Fruit fly (Drosophila melanogaster): Measurements from ENCODE around the gene Pex19.
A peak's percentile ranks its signal among the peaks of the same experiment; 100 is the strongest.

Gene Pex19

dm6 chr2L:12096396-12096813 lies 4.8 kb downstream of the Pex19 start, which contains the start of the genes CG6712 and Mt2 (continued):
- TF ChIP-seq BtbVII (GFP tag; optimal IDR thresholded peaks at IDR 0.05) (no peak), CG32767 (GFP tag; IDR thresholded peaks at IDR 0.05) (no peak), Sry-β (GFP tag; optimal IDR thresholded peaks at IDR 0.05) (no peak), dm (GFP tag; optimal IDR thresholded peaks at IDR 0.05) (peak; percentile 96), CG10431 (GFP tag; optimal IDR thresholded peaks at IDR 0.05) (no peak), CG7372 (GFP tag; IDR thresholded peaks at IDR 0.05) (no peak), Hr51 (GFP tag; optimal IDR thresholded peaks at IDR 0.05) (no peak), CG7745 (tag; optimal IDR thresholded peaks at IDR 0.05) (no peak), CG6175 (GFP tag; IDR thresholded peaks at IDR 0.05) (no peak), CG12236 (GFP tag; optimal IDR thresholded peaks at IDR 0.05) (no peak), C15 (GFP tag; IDR thresholded peaks at IDR 0.05) (no peak), Mes4 (GFP tag; optimal IDR thresholded peaks at IDR 0.05) (no peak), wdn (GFP tag; IDR thresholded peaks at IDR 0.05) (no peak), Hmx (GFP tag; optimal IDR thresholded peaks at IDR 0.05) (no peak), CG4617 (GFP tag; optimal IDR thresholded peaks at IDR 0.05; ENCODE audit: borderline replicate concordance) (peak; percentile 44), stc (GFP tag; IDR thresholded peaks at IDR 0.05) (no peak), CG14710 (tag; optimal IDR thresholded peaks at IDR 0.05) (peak; percentile 63), Tbp (GFP tag; optimal IDR thresholded peaks at IDR 0.05) (no peak), ara (GFP tag; IDR thresholded peaks at IDR 0.05) (no peak), CG12104 (GFP tag; optimal IDR thresholded peaks at IDR 0.05) (no peak), CG15011 (GFP tag; optimal IDR thresholded peaks at IDR 0.05) (no peak), inv (GFP tag; IDR thresholded peaks at IDR 0.05; ENCODE audit: partially characterized antibody) (no peak), vvl (GFP tag; IDR thresholded peaks at IDR 0.05) (no peak), CG3281 (GFP tag; optimal IDR thresholded peaks at IDR 0.05) (no peak), ap (GFP tag; IDR thresholded peaks at IDR 0.05) (no peak), Optix (GFP tag; IDR thresholded peaks at IDR 0.05) (no peak), Chrac-16 (GFP tag; optimal IDR thresholded peaks at IDR 0.05) (no peak), Deaf1 (tag; optimal IDR thresholded peaks at IDR 0.05) (no peak), ci (GFP tag; IDR thresholded peaks at IDR 0.05) (0 out of 3 replicates have a peak, but pooled peaks have one; percentile 44), CG12744 (GFP tag; optimal IDR thresholded peaks at IDR 0.05) (no peak), CG11560 (tag; IDR thresholded peaks at IDR 0.05) (no peak), CG1647 (GFP tag; optimal IDR thresholded peaks at IDR 0.05) (no peak), CG4328 (GFP tag; optimal IDR thresholded peaks at IDR 0.05) (no peak), slou (GFP tag; optimal IDR thresholded peaks at IDR 0.05) (no peak), Atf-2 (GFP tag; optimal IDR thresholded peaks at IDR 0.05) (no peak), CG12219 (GFP tag; optimal IDR thresholded peaks at IDR 0.05) (no peak), fru (optimal IDR thresholded peaks at IDR 0.05) (no peak), CG15073 (GFP tag; optimal IDR thresholded peaks at IDR 0.05) (no peak), CG17385 (GFP tag; optimal IDR thresholded peaks at IDR 0.05) (peak; percentile 98), vnd (GFP tag; IDR thresholded peaks at IDR 0.05; ENCODE audit: partially characterized antibody) (no peak), CG33213 (GFP tag; optimal IDR thresholded peaks at IDR 0.05) (peak; percentile 15), sima (GFP tag; optimal IDR thresholded peaks at IDR 0.05) (no peak), CHES-1-like (GFP tag; optimal IDR thresholded peaks at IDR 0.05) (peak; percentile 1), Max (GFP tag; optimal IDR thresholded peaks at IDR 0.05) (peak; percentile 93), CG13296 (GFP tag; optimal IDR thresholded peaks at IDR 0.05) (no peak), CG3065 (GFP tag; optimal IDR thresholded peaks at IDR 0.05) (no peak), psq (GFP tag; optimal IDR thresholded peaks at IDR 0.05) (no peak), dmrt99B (tag; optimal IDR thresholded peaks at IDR 0.05) (no peak), CG43689 (GFP tag; IDR thresholded peaks at IDR 0.05) (no peak), pho (GFP tag; optimal IDR thresholded peaks at IDR 0.05) (no peak), Sox100B (GFP tag; optimal IDR thresholded peaks at IDR 0.05) (no peak), aop (GFP tag; IDR thresholded peaks at IDR 0.05) (no peak), Rx (GFP tag; IDR thresholded peaks at IDR 0.05) (no peak)

Data from whole organism, embryonic.